Worm (Caenorhabditis elegans): Measurements from ENCODE around the gene rgef-1.

rgef-1 gene

ce11 chrV:9516280-9516679, 45.2 kb downstream of the rgef-1 start (continued):
- TF ChIP-seq jun-1 (tag; optimal IDR thresholded peaks at IDR 0.05) (peak; percentile 69), snpc-4 (tag; optimal IDR thresholded peaks at IDR 0.05) (no peak), pha-4 (tag; optimal IDR thresholded peaks at IDR 0.05) (no peak), unc-62 (GFP tag; optimal IDR thresholded peaks at IDR 0.05) (no peak), nhr-77 (tag; optimal IDR thresholded peaks at IDR 0.05) (no peak), mdl-1 (tag; optimal IDR thresholded peaks at IDR 0.05) (no peak), lsy-12 (tag; optimal IDR thresholded peaks at IDR 0.05) (peak; percentile 20), nhr-76 (tag; optimal IDR thresholded peaks at IDR 0.05) (no peak), fkh-2 (tag; optimal IDR thresholded peaks at IDR 0.05) (no peak), skn-1 (tag; optimal IDR thresholded peaks at IDR 0.05) (no peak), elt-2 (tag; optimal IDR thresholded peaks at IDR 0.05) (peak; percentile 51), fos-1 (tag; optimal IDR thresholded peaks at IDR 0.05) (no peak)

- TF ChIP-seq nfya-1 (tag; optimal IDR thresholded peaks at IDR 0.05; ENCODE audit: insufficient read depth) (peak; percentile 45), pha-4 (tag; optimal IDR thresholded peaks at IDR 0.05) (peak; percentile 73), lin-15B (tag; optimal IDR thresholded peaks at IDR 0.05) (peak; percentile 30), nhr-28 (tag; optimal IDR thresholded peaks at IDR 0.05) (no peak), nhr-23 (tag; optimal IDR thresholded peaks at IDR 0.05) (peak; percentile 20), ceh-28 (tag; optimal IDR thresholded peaks at IDR 0.05) (no peak), elt-2 (tag; optimal IDR thresholded peaks at IDR 0.05) (peak; percentile 7), jun-1 (tag; optimal IDR thresholded peaks at IDR 0.05) (peak; percentile 14), hmg-11 (tag; optimal IDR thresholded peaks at IDR 0.05) (peak; percentile 28), snpc-4 (tag; optimal IDR thresholded peaks at IDR 0.05) (peak; percentile 46), fkh-10 (GFP tag; optimal IDR thresholded peaks at IDR 0.05) (peak; percentile 23)
Observed at ce11 chrV:9513590-9513989, 47.9 kb downstream of the rgef-1 start, which contains the start of gene eif-2Bdelta. TSS of gene eif-2Bdelta (plus strand) at chrV:9513824.

- TF ChIP-seq lin-15B (tag; optimal IDR thresholded peaks at IDR 0.05) (no peak), nhr-28 (tag; optimal IDR thresholded peaks at IDR 0.05) (no peak), fos-1 (tag; optimal IDR thresholded peaks at IDR 0.05) (no peak)
Observed at ce11 chrV:9509597-9509996, 51.9 kb downstream of the rgef-1 start.

ce11 chrV:9507742-9508141, 53.7 kb downstream of the rgef-1 start, which contains the start of gene acs-14:
TSS of gene acs-14 (plus strand) at chrV:9508132.
- no peak for TF ChIP-seq jun-1 (tag; optimal IDR thresholded peaks at IDR 0.05)
- no peak for TF ChIP-seq nhr-77 (tag; optimal IDR thresholded peaks at IDR 0.05)
- TF ChIP-seq nhr-25 (tag; optimal IDR thresholded peaks at IDR 0.05) = no peak
- no peak for TF ChIP-seq unc-39 (tag; optimal IDR thresholded peaks at IDR 0.05)
- TF ChIP-seq ztf-4 (tag; optimal IDR thresholded peaks at IDR 0.05) = no peak
- no peak for TF ChIP-seq unc-62 (GFP tag; optimal IDR thresholded peaks at IDR 0.05)
- TF ChIP-seq mdl-1 (tag; optimal IDR thresholded peaks at IDR 0.05) = no peak
- TF ChIP-seq ceh-82 (tag; optimal IDR thresholded peaks at IDR 0.05) = no peak
- no peak for TF ChIP-seq aly-2 (tag; optimal IDR thresholded peaks at IDR 0.05)
- no peak for TF ChIP-seq nhr-237 (tag; optimal IDR thresholded peaks at IDR 0.05)
- TF ChIP-seq ceh-16 (tag; optimal IDR thresholded peaks at IDR 0.05) = no peak
- no peak for TF ChIP-seq lin-39 (tag; optimal IDR thresholded peaks at IDR 0.05)
- TF ChIP-seq fkh-10 (GFP tag; optimal IDR thresholded peaks at IDR 0.05) = no peak
- peak; percentile 67 for TF ChIP-seq elt-2 (tag; optimal IDR thresholded peaks at IDR 0.05)
- no peak for TF ChIP-seq elt-3 (tag; optimal IDR thresholded peaks at IDR 0.05)
- TF ChIP-seq pha-4 (tag; optimal IDR thresholded peaks at IDR 0.05) = peak; percentile 1
- TF ChIP-seq ceh-28 (tag; optimal IDR thresholded peaks at IDR 0.05) = no peak

- no peak for TF ChIP-seq lin-15B (tag; optimal IDR thresholded peaks at IDR 0.05)
- TF ChIP-seq nhr-11 (tag; optimal IDR thresholded peaks at IDR 0.05) = no peak
- no peak for TF ChIP-seq ZK546.5 (tag; optimal IDR thresholded peaks at IDR 0.05)
- no peak for TF ChIP-seq nhr-28 (tag; optimal IDR thresholded peaks at IDR 0.05)
- peak; percentile 80 for TF ChIP-seq pqm-1 (tag; optimal IDR thresholded peaks at IDR 0.05)
- no peak for TF ChIP-seq fos-1 (tag; optimal IDR thresholded peaks at IDR 0.05)
- TF ChIP-seq egl-27 (tag; optimal IDR thresholded peaks at IDR 0.05) = no peak
- TF ChIP-seq nhr-76 (tag; optimal IDR thresholded peaks at IDR 0.05) = no peak
- no peak for TF ChIP-seq nhr-25 (tag; optimal IDR thresholded peaks at IDR 0.05)
- TF ChIP-seq sea-2 (GFP tag; optimal IDR thresholded peaks at IDR 0.05) = no peak
- no peak for TF ChIP-seq tbx-2 (tag; optimal IDR thresholded peaks at IDR 0.05)
- no peak for TF ChIP-seq unc-39 (tag; optimal IDR thresholded peaks at IDR 0.05)
- peak; percentile 82 for TF ChIP-seq elt-2 (tag; optimal IDR thresholded peaks at IDR 0.05)
Observed at ce11 chrV:9506931-9507330, 54.5 kb downstream of the rgef-1 start.

Data from whole organism, L3 larva.